Worm (Caenorhabditis elegans): ENCODE results near the gene srh-291.

The srh-291 gene

ce11 chrV:17845370-17845967 lies 40.0 kb downstream of the srh-291 start:
- TF ChIP-seq hlh-30 (tag; optimal IDR thresholded peaks at IDR 0.05; ENCODE audit: insufficient read depth) (no peak), pat-9 (tag; optimal IDR thresholded peaks at IDR 0.05) (no peak), dmd-4 (tag; optimal IDR thresholded peaks at IDR 0.05; ENCODE audit: borderline replicate concordance) (no peak), unc-55 (GFP tag; optimal IDR thresholded peaks at IDR 0.05) (no peak), ceh-22 (tag; optimal IDR thresholded peaks at IDR 0.05) (no peak), ceh-48 (tag; optimal IDR thresholded peaks at IDR 0.05) (no peak), pha-2 (tag; optimal IDR thresholded peaks at IDR 0.05) (no peak), ceh-14 (tag; optimal IDR thresholded peaks at IDR 0.05) (no peak), mec-3 (tag; optimal IDR thresholded peaks at IDR 0.05; ENCODE audit: borderline replicate concordance) (no peak), zip-5 (tag; optimal IDR thresholded peaks at IDR 0.05) (no peak), C08G9.2 (tag; optimal IDR thresholded peaks at IDR 0.05) (no peak), K02D7.2 (tag; optimal IDR thresholded peaks at IDR 0.05) (no peak), eyg-1 (tag; optimal IDR thresholded peaks at IDR 0.05) (no peak), sdc-2 (tag; optimal IDR thresholded peaks at IDR 0.05) (no peak), hlh-15 (tag; optimal IDR thresholded peaks at IDR 0.05) (no peak), K09A11.1 (tag; optimal IDR thresholded peaks at IDR 0.05; ENCODE audit: insufficient read depth) (no peak), pros-1 (tag; optimal IDR thresholded peaks at IDR 0.05) (no peak), pqm-1 (tag; optimal IDR thresholded peaks at IDR 0.05) (no peak), sox-2 (GFP tag; IDR thresholded peaks at IDR 0.05) (no peak)

- TF ChIP-seq tbx-2 (tag; optimal IDR thresholded peaks at IDR 0.05) (no peak), F13H6.1 (tag; optimal IDR thresholded peaks at IDR 0.05) (no peak), fkh-10 (GFP tag; optimal IDR thresholded peaks at IDR 0.05) (no peak), fax-1 (tag; optimal IDR thresholded peaks at IDR 0.05) (no peak), C38D4.7 (GFP tag; optimal IDR thresholded peaks at IDR 0.05) (no peak), nhr-11 (tag; optimal IDR thresholded peaks at IDR 0.05) (no peak), pax-1 (tag; optimal IDR thresholded peaks at IDR 0.05) (no peak), sox-2 (GFP tag; IDR thresholded peaks at IDR 0.05) (no peak), sox-4 (tag; optimal IDR thresholded peaks at IDR 0.05) (no peak), dmd-4 (tag; optimal IDR thresholded peaks at IDR 0.05; ENCODE audit: borderline replicate concordance) (no peak), ceh-45 (GFP tag; IDR thresholded peaks at IDR 0.05) (no peak), tbx-7 (tag; optimal IDR thresholded peaks at IDR 0.05) (no peak), unc-42 (tag; optimal IDR thresholded peaks at IDR 0.05) (no peak), ahr-1 (tag; optimal IDR thresholded peaks at IDR 0.05) (no peak), ztf-16 (tag; optimal IDR thresholded peaks at IDR 0.05) (no peak)
Observed at ce11 chrV:17855889-17856288, 50.5 kb downstream of the srh-291 start, which contains the start of gene tcc-1. Gene tcc-1 (minus strand): TSS chrV:17855989.

ce11 chrV:17857901-17858300 lies 52.5 kb downstream of the srh-291 start:
- TF ChIP-seq ceh-6 (GFP tag; optimal IDR thresholded peaks at IDR 0.05) (no peak), elt-4 (tag; optimal IDR thresholded peaks at IDR 0.05) (no peak), fax-1 (tag; optimal IDR thresholded peaks at IDR 0.05) (no peak), lin-11 (tag; optimal IDR thresholded peaks at IDR 0.05) (no peak), ceh-24 (tag; optimal IDR thresholded peaks at IDR 0.05) (no peak), ets-4 (tag; optimal IDR thresholded peaks at IDR 0.05) (peak; percentile 46), pha-4 (tag; optimal IDR thresholded peaks at IDR 0.05) (no peak), tbx-7 (tag; optimal IDR thresholded peaks at IDR 0.05) (no peak), hlh-30 (tag; optimal IDR thresholded peaks at IDR 0.05; ENCODE audit: insufficient read depth) (peak; percentile 55), hlh-8 (tag; optimal IDR thresholded peaks at IDR 0.05) (no peak), ceh-9 (tag; optimal IDR thresholded peaks at IDR 0.05) (no peak), F13H6.1 (tag; optimal IDR thresholded peaks at IDR 0.05) (peak; percentile 65), ref-2 (tag; optimal IDR thresholded peaks at IDR 0.05) (no peak), pat-9 (tag; optimal IDR thresholded peaks at IDR 0.05) (no peak), zip-5 (tag; optimal IDR thresholded peaks at IDR 0.05) (no peak), tbx-2 (tag; optimal IDR thresholded peaks at IDR 0.05) (peak; percentile 37), sox-4 (tag; optimal IDR thresholded peaks at IDR 0.05) (no peak), syd-9 (tag; optimal IDR thresholded peaks at IDR 0.05) (peak; percentile 34), nhr-11 (tag; optimal IDR thresholded peaks at IDR 0.05) (no peak), sdc-2 (tag; optimal IDR thresholded peaks at IDR 0.05) (no peak), ceh-18 (tag; optimal IDR thresholded peaks at IDR 0.05) (peak; percentile 86), ceh-14 (tag; optimal IDR thresholded peaks at IDR 0.05) (peak; percentile 77), fkh-6 (tag; optimal IDR thresholded peaks at IDR 0.05) (no peak), pha-2 (tag; optimal IDR thresholded peaks at IDR 0.05) (no peak), unc-55 (GFP tag; optimal IDR thresholded peaks at IDR 0.05) (peak; percentile 74), unc-42 (tag; optimal IDR thresholded peaks at IDR 0.05) (peak; percentile 97), fkh-10 (GFP tag; optimal IDR thresholded peaks at IDR 0.05) (peak; percentile 55), lim-6 (tag; optimal IDR thresholded peaks at IDR 0.05) (no peak), ceh-34 (tag; optimal IDR thresholded peaks at IDR 0.05) (peak; percentile 58), hlh-15 (tag; optimal IDR thresholded peaks at IDR 0.05) (no peak), pros-1 (tag; optimal IDR thresholded peaks at IDR 0.05) (peak; percentile 15), dmd-4 (tag; optimal IDR thresholded peaks at IDR 0.05; ENCODE audit: borderline replicate concordance) (no peak), ahr-1 (tag; optimal IDR thresholded peaks at IDR 0.05) (no peak)
